Fruit fly (Drosophila melanogaster) whole organism, prepupa: Measurements from ENCODE around the gene CG14877.
A peak's percentile ranks its signal among the peaks of the same experiment; 100 is the strongest.

Experiments used
- Blimp-1 ChIP-seq: fragments of 200-800 bp; sonication (Bioruptor generic); optimal IDR thresholded peaks from 3 replicates; lab custom pipeline; 2017; ENCODE audit warnings: missing biosample characterization, missing genetic modification characterization, mild to moderate bottlenecking, moderate library complexity, missing genetic modification reagents
- CG11762 ChIP-seq: fragments of 200-800 bp; sonication (Bioruptor generic); optimal IDR thresholded peaks from 3 replicates; lab custom pipeline; 2016; ENCODE audit warnings: missing biosample characterization, missing genetic modification characterization; ENCODE audit not compliant: insufficient read depth
- CG15336 ChIP-seq: fragments of 200-800 bp; sonication (Bioruptor generic); IDR thresholded peaks from 2 replicates; pipeline ENCODE4 v1.3.6; 2022; ENCODE audit warnings: missing biosample characterization, missing genetic modification characterization
- CG32006 ChIP-seq: fragments of 200-800 bp; sonication (Bioruptor generic); optimal IDR thresholded peaks from 3 replicates; lab custom pipeline; 2017; ENCODE audit warnings: missing biosample characterization, mild to moderate bottlenecking, missing genetic modification characterization
- CG6163 ChIP-seq: fragments of 200-800 bp; sonication (Bioruptor generic); IDR thresholded peaks from 3 replicates; pipeline ENCODE4 v1.3.6; 2022; ENCODE audit warnings: missing biosample characterization, missing genetic modification characterization
- CG6276 ChIP-seq: fragments of 200-800 bp; sonication (Bioruptor generic); optimal IDR thresholded peaks from 2 replicates; lab custom pipeline; 2017; ENCODE audit warnings: missing biosample characterization, mild to moderate bottlenecking, missing genetic modification characterization
- CG6854 ChIP-seq: fragments of 200-800 bp; sonication (Bioruptor generic); optimal IDR thresholded peaks from 2 replicates; lab custom pipeline; 2017; ENCODE audit warnings: missing biosample characterization, mild to moderate bottlenecking, missing genetic modification characterization
- CG7368 ChIP-seq: fragments of 200-800 bp; sonication (Bioruptor generic); optimal IDR thresholded peaks from 3 replicates; lab custom pipeline; 2016; ENCODE audit warnings: missing biosample characterization, missing genetic modification characterization
- CG8319 ChIP-seq: fragments of 200-800 bp; sonication (Bioruptor generic); optimal IDR thresholded peaks from 3 replicates; lab custom pipeline; 2016; ENCODE audit warnings: missing biosample characterization, missing genetic modification characterization
- CG8632 ChIP-seq: fragments of 200-800 bp; sonication (Bioruptor generic); optimal IDR thresholded peaks from 3 replicates; lab custom pipeline; 2016; ENCODE audit warnings: missing biosample characterization, missing genetic modification characterization
- CG9139 ChIP-seq: fragments of 200-800 bp; sonication (Bioruptor generic); optimal IDR thresholded peaks from 3 replicates; lab custom pipeline; 2017; ENCODE audit warnings: missing biosample characterization, mild to moderate bottlenecking, missing genetic modification characterization
- Eip78C ChIP-seq: fragments of 200-800 bp; sonication (Bioruptor generic); peaks from one replicate; lab custom pipeline; 2016; ENCODE audit warnings: missing biosample characterization, missing genetic modification characterization
- Ets21C ChIP-seq: fragments of 200-800 bp; sonication (Bioruptor generic); optimal IDR thresholded peaks from 3 replicates; lab custom pipeline; 2016; ENCODE audit warnings: missing biosample characterization, missing genetic modification characterization
- Gug ChIP-seq: fragments of 200-800 bp; sonication (Bioruptor generic); IDR thresholded peaks from 2 replicates; pipeline ENCODE4 v1.3.6; 2022; ENCODE audit warnings: missing biosample characterization, missing genetic modification characterization
- Hr38 ChIP-seq: sonication (Bioruptor generic); optimal IDR thresholded peaks from 2 replicates; lab custom pipeline; 2016; ENCODE audit warnings: missing biosample characterization, missing genetic modification characterization
- Hr4 ChIP-seq: fragments of 200-800 bp; sonication (Bioruptor generic); optimal IDR thresholded peaks from 3 replicates; lab custom pipeline; 2016; ENCODE audit warnings: missing biosample characterization, missing genetic modification characterization
- Lpt ChIP-seq: fragments of 200-800 bp; sonication (Bioruptor generic); optimal IDR thresholded peaks from 3 replicates; lab custom pipeline; 2016; ENCODE audit warnings: missing biosample characterization, missing genetic modification characterization
- Met ChIP-seq: fragments of 200-800 bp; sonication (Bioruptor generic); optimal IDR thresholded peaks from 3 replicates; lab custom pipeline; 2016; ENCODE audit warnings: missing biosample characterization, missing genetic modification characterization
- OdsH ChIP-seq: fragments of 200-800 bp; sonication (Bioruptor generic); optimal IDR thresholded peaks from 3 replicates; lab custom pipeline; 2016; ENCODE audit warnings: missing biosample characterization, missing genetic modification characterization
- Sox14 ChIP-seq: fragments of 200-800 bp; sonication (Bioruptor generic); optimal IDR thresholded peaks from 3 replicates; lab custom pipeline; 2016; ENCODE audit warnings: missing biosample characterization, missing genetic modification characterization
- achi ChIP-seq: fragments of 200-800 bp; sonication (Bioruptor generic); optimal IDR thresholded peaks from 3 replicates; lab custom pipeline; 2016; ENCODE audit warnings: missing biosample characterization, missing genetic modification characterization
- acj6 ChIP-seq: fragments of 200-800 bp; sonication (Bioruptor generic); optimal IDR thresholded peaks from 3 replicates; lab custom pipeline; 2016; ENCODE audit warnings: missing biosample characterization, missing genetic modification characterization
- dac ChIP-seq: fragments of 200-800 bp; sonication (Bioruptor generic); optimal IDR thresholded peaks from 2 replicates; lab custom pipeline; 2017; ENCODE audit warnings: missing biosample characterization, mild to moderate bottlenecking, missing genetic modification characterization
- dsx ChIP-seq: fragments of 200-800 bp; optimal IDR thresholded peaks from 3 replicates; lab custom pipeline; 2019; ENCODE audit warnings: missing biosample characterization, mild to moderate bottlenecking, missing genetic modification characterization, moderate library complexity; ENCODE audit not compliant: poor library complexity, severe bottlenecking
- esn ChIP-seq: fragments of 200-800 bp; sonication (Bioruptor generic); optimal IDR thresholded peaks from 2 replicates; lab custom pipeline; 2016; ENCODE audit warnings: missing biosample characterization, mild to moderate bottlenecking, missing genetic modification characterization, moderate library complexity
- fd59A ChIP-seq: fragments of 200-800 bp; sonication (Bioruptor generic); optimal IDR thresholded peaks from 2 replicates; lab custom pipeline; 2017; ENCODE audit warnings: missing biosample characterization, mild to moderate bottlenecking, missing genetic modification characterization, missing genetic modification reagents
- fkh ChIP-seq: fragments of 200-800 bp; sonication (Bioruptor generic); optimal IDR thresholded peaks from 3 replicates; lab custom pipeline; 2017; ENCODE audit warnings: missing biosample characterization, mild to moderate bottlenecking, missing genetic modification characterization, moderate library complexity
- net ChIP-seq: fragments of 200-800 bp; sonication (Bioruptor generic); optimal IDR thresholded peaks from 3 replicates; lab custom pipeline; 2016; ENCODE audit warnings: missing biosample characterization, missing genetic modification characterization
- pdm3 ChIP-seq: fragments of 200-800 bp; sonication (Bioruptor generic); optimal IDR thresholded peaks from 3 replicates; lab custom pipeline; 2016; ENCODE audit warnings: missing biosample characterization, missing genetic modification characterization
- ss ChIP-seq, 2 experiments: fragments of 200-800 bp; sonication (Bioruptor generic); optimal IDR thresholded peaks; 2 replicates in 1 of 2; 3 replicates in 1 of 2; lab custom pipeline; 2017 to 2018; ENCODE audit warnings: mild to moderate bottlenecking in 2 of 2, missing biosample characterization in 2 of 2, missing genetic modification characterization in 2 of 2, moderate library complexity in 1 of 2
- svp ChIP-seq: fragments of 200-800 bp; sonication (Bioruptor generic); peaks from one replicate; lab custom pipeline; 2016; ENCODE audit warnings: missing biosample characterization, missing genetic modification characterization
- topi ChIP-seq: fragments of 200-800 bp; sonication (Bioruptor generic); optimal IDR thresholded peaks from 3 replicates; lab custom pipeline; 2016; ENCODE audit warnings: missing biosample characterization, missing genetic modification characterization
- vri ChIP-seq: fragments of 200-800 bp; sonication (Bioruptor generic); optimal IDR thresholded peaks from 3 replicates; lab custom pipeline; 2016; ENCODE audit warnings: missing biosample characterization, mild to moderate bottlenecking, missing genetic modification characterization

The CG14877 gene

dm6 chr3R:15857189-15857767 lies 38.6 kb downstream of the CG14877 start, which contains the start of gene Hmt-1:
TSS of gene Hmt-1 (minus strand) at chr3R:15857470.
- TF ChIP-seq Hr4 (GFP tag; lab: Kevin White, UChicago) (no peak), Gug (GFP tag; lab: Robert Waterston, UW) (no peak), Eip78C (GFP tag; lab: Kevin White, UChicago) (no peak), Sox14 (GFP tag; lab: Kevin White, UChicago) (no peak), svp (GFP tag; lab: Kevin White, UChicago) (peak; percentile 95)

- TF ChIP-seq ss (GFP tag; optimal IDR thresholded peaks at IDR 0.05; lab: Kevin White, UChicago) (no peak), vri (GFP tag; lab: Kevin White, UChicago) (peak; percentile 4), svp (GFP tag; lab: Kevin White, UChicago) (peak; percentile 88), Ets21C (GFP tag; lab: Kevin White, UChicago) (no peak)
Measured at dm6 chr3R:15853347-15853746, 42.5 kb downstream of the CG14877 start, which contains the start of gene cv-d. TSS of gene cv-d (minus strand) at chr3R:15853581.

dm6 chr3R:15851912-15852311 lies 44.0 kb downstream of the CG14877 start:
- no peak for TF ChIP-seq CG6276 (GFP tag; lab: Kevin White, UChicago)
- no peak for TF ChIP-seq pdm3 (GFP tag; lab: Kevin White, UChicago)
- TF ChIP-seq net (GFP tag; lab: Kevin White, UChicago): no peak
- TF ChIP-seq CG6854 (GFP tag; lab: Kevin White, UChicago): no peak
- peak; percentile 97 for TF ChIP-seq svp (GFP tag; lab: Kevin White, UChicago)
- TF ChIP-seq achi: no peak
- TF ChIP-seq CG7368 (GFP tag; lab: Kevin White, UChicago): no peak
- no peak for TF ChIP-seq CG15336 (GFP tag; lab: Robert Waterston, UW)
- peak; percentile 51 for TF ChIP-seq vri (GFP tag; lab: Kevin White, UChicago)
- no peak for TF ChIP-seq Blimp-1 (GFP tag; lab: Kevin White, UChicago)

DNA sequence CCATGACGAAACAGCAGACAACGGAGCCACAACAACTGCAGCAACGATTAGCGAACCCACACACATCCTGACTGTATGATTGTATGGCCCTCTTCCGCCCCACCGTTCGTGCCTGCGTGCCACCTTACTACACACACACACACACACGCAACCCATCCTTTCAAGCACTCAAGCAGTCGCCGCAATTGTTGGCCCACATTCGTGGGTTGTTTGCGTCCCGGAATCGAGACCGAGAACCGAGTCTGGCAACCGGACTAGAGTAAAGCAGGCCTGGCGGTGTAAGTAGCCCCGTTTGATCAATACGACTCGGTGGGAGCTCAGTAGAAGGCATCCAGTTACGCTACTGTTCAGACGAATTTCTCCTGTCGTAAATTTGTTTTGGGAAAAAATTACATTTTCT lies 49.6 kb downstream of the CG14877 start, which contains the start of gene CG4546:
TSS of gene CG4546 (plus strand) at position 301 of the 400 bp plus-strand sequence.
- TF ChIP-seq CG8319 (GFP tag; lab: Kevin White, UChicago) (no peak), acj6 (GFP tag; lab: Kevin White, UChicago) (no peak), OdsH (no peak), Met (no peak), CG9139 (GFP tag; lab: Kevin White, UChicago) (no peak), CG32006 (no peak), Ets21C (GFP tag; lab: Kevin White, UChicago) (no peak), Hr38 (GFP tag; lab: Kevin White, UChicago) (no peak), dsx (GFP tag; lab: Kevin White, UChicago) (no peak), Blimp-1 (GFP tag; lab: Kevin White, UChicago) (no peak), esn (GFP tag; lab: Kevin White, UChicago) (no peak), topi (GFP tag; lab: Kevin White, UChicago) (no peak), CG8632 (no peak)
- TF ChIP-seq, all 60 proteins: peak for 0

DNA sequence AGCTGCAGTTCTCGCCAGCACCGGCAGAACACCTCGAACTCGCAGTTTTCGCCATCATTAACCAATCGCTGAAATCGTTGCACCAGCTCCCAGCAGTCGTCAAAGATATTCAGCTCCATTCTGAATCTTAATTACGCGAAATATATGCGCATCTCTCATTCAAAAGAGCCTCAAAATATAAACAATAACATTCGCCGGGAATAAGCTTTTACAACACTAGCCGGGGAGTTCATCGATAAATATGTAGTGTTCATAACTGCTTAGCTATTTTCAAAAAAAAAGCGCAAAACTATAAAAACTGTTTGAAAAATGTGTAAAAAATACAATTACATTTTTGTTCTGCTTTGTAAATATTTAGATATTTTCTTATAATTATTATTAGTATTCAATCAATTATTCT lies 56.6 kb downstream of the CG14877 start, which contains the start of gene Pbp45:
TSS of gene Pbp45 (minus strand) at position 222 of the 400 bp plus-strand sequence.
- TF ChIP-seq dac (GFP tag; lab: Kevin White, UChicago) (no peak), CG6163 (GFP tag; lab: Robert Waterston, UW) (no peak), Gug (GFP tag; lab: Robert Waterston, UW) (no peak), CG6276 (GFP tag; lab: Kevin White, UChicago) (no peak), acj6 (GFP tag; lab: Kevin White, UChicago) (no peak), fkh (GFP tag; lab: Kevin White, UChicago) (no peak), dsx (GFP tag; lab: Kevin White, UChicago) (no peak), pdm3 (GFP tag; lab: Kevin White, UChicago) (no peak), CG8632 (no peak), fd59A (GFP tag; lab: Kevin White, UChicago) (no peak), CG8319 (GFP tag; lab: Kevin White, UChicago) (no peak), CG9139 (GFP tag; lab: Kevin White, UChicago) (no peak), esn (GFP tag; lab: Kevin White, UChicago) (no peak), Lpt (no peak), Blimp-1 (GFP tag; lab: Kevin White, UChicago) (no peak), CG32006 (no peak), Eip78C (GFP tag; lab: Kevin White, UChicago) (no peak), CG11762 (GFP tag; lab: Kevin White, UChicago) (no peak), CG6854 (GFP tag; lab: Kevin White, UChicago) (no peak), Ets21C (GFP tag; lab: Kevin White, UChicago) (no peak)
